Fruit fly (Drosophila melanogaster) whole organism, embryonic: ENCODE results near the gene lin-52.
A peak's percentile ranks its signal among the peaks of the same experiment; 100 is the strongest.

Source experiments
- Abd-B ChIP-seq: fragments of 200-800 bp; sonication (Bioruptor generic); optimal IDR thresholded peaks from 2 replicates; lab custom pipeline; 2018; ENCODE audit warnings: missing biosample characterization, mild to moderate bottlenecking, missing genetic modification characterization, moderate library complexity
- Aef1 ChIP-seq: fragments of 200-800 bp; sonication (Bioruptor generic); IDR thresholded peaks from 3 replicates; pipeline ENCODE4 v1.3.6; 2022; ENCODE audit warnings: missing biosample characterization, missing genetic modification characterization
- Asciz ChIP-seq: fragments of 200-800 bp; sonication (Bioruptor generic); optimal IDR thresholded peaks from 2 replicates; lab custom pipeline; 2017; ENCODE audit warnings: missing biosample characterization, mild to moderate bottlenecking, missing genetic modification characterization, missing genetic modification reagents
- CG10543 ChIP-seq: fragments of 200-800 bp; sonication (Bioruptor generic); optimal IDR thresholded peaks from 3 replicates; lab custom pipeline; 2017; ENCODE audit warnings: missing biosample characterization, mild to moderate bottlenecking, missing genetic modification characterization, moderate library complexity
- CG11696 ChIP-seq: fragments of 200-800 bp; sonication (Bioruptor generic); IDR thresholded peaks from 2 replicates; pipeline ENCODE4 v1.3.6; 2022; ENCODE audit warnings: missing biosample characterization, missing genetic modification characterization
- CG12942 ChIP-seq: fragments of 200-800 bp; sonication (Bioruptor generic); optimal IDR thresholded peaks from 3 replicates; lab custom pipeline; 2016; ENCODE audit warnings: missing biosample characterization, missing genetic modification characterization
- CG13296 ChIP-seq: fragments of 200-800 bp; sonication (Bioruptor generic); optimal IDR thresholded peaks from 3 replicates; lab custom pipeline; 2018; ENCODE audit warnings: missing biosample characterization, mild to moderate bottlenecking, missing genetic modification characterization
- CG14050 ChIP-seq: fragments of 200-800 bp; sonication (Bioruptor generic); IDR thresholded peaks from 3 replicates; pipeline ENCODE4 v1.3.6; 2022; ENCODE audit warnings: missing biosample characterization, missing genetic modification characterization
- CG15269 ChIP-seq: fragments of 200-800 bp; sonication (Bioruptor generic); optimal IDR thresholded peaks from 2 replicates; lab custom pipeline; 2018; ENCODE audit warnings: missing biosample characterization, mild to moderate bottlenecking, missing genetic modification characterization, moderate library complexity
- CG16863 ChIP-seq: fragments of 200-800 bp; sonication (Bioruptor generic); optimal IDR thresholded peaks from 3 replicates; lab custom pipeline; 2016; ENCODE audit warnings: missing biosample characterization, missing genetic modification characterization
- CG17328 ChIP-seq: fragments of 200-800 bp; sonication (Bioruptor generic); IDR thresholded peaks from 2 replicates; pipeline ENCODE4 v1.3.6; 2022; ENCODE audit warnings: missing biosample characterization, missing genetic modification characterization
- CG18764 ChIP-seq: fragments of 200-800 bp; sonication (Bioruptor generic); optimal IDR thresholded peaks from 3 replicates; lab custom pipeline; 2016; ENCODE audit warnings: missing biosample characterization, missing genetic modification characterization
- CG2712 ChIP-seq: fragments of 200-800 bp; optimal IDR thresholded peaks from 3 replicates; lab custom pipeline; 2019; ENCODE audit warnings: missing biosample characterization, mild to moderate bottlenecking, missing genetic modification characterization, moderate library complexity
- CG2889 ChIP-seq: fragments of 200-800 bp; sonication (Bioruptor generic); IDR thresholded peaks from 3 replicates; pipeline ENCODE4 v1.3.6; 2022; ENCODE audit warnings: missing biosample characterization, missing genetic modification characterization
- CG31224 ChIP-seq: fragments of 200-800 bp; sonication (Bioruptor generic); IDR thresholded peaks from 2 replicates; pipeline ENCODE4 v1.3.6; 2022; ENCODE audit warnings: missing biosample characterization, missing genetic modification characterization
- CG31365 ChIP-seq: fragments of 200-800 bp; sonication (Bioruptor generic); optimal IDR thresholded peaks from 2 replicates; lab custom pipeline; 2018; ENCODE audit warnings: missing biosample characterization, mild to moderate bottlenecking, missing genetic modification characterization
- CG3163 ChIP-seq: fragments of 200-800 bp; sonication (Bioruptor generic); optimal IDR thresholded peaks from 3 replicates; lab custom pipeline; 2016; ENCODE audit warnings: missing biosample characterization, missing genetic modification characterization
- CG3281 ChIP-seq: fragments of 200-800 bp; sonication (Bioruptor generic); optimal IDR thresholded peaks from 3 replicates; lab custom pipeline; 2017; ENCODE audit warnings: missing biosample characterization, mild to moderate bottlenecking, missing genetic modification characterization
- CG3847 ChIP-seq: fragments of 200-800 bp; sonication (Bioruptor generic); IDR thresholded peaks from 2 replicates; pipeline ENCODE4 v1.3.6; 2022; ENCODE audit warnings: missing biosample characterization, missing genetic modification characterization
- CG4820 ChIP-seq: fragments of 200-800 bp; sonication (Bioruptor generic); optimal IDR thresholded peaks from 3 replicates; lab custom pipeline; 2016; ENCODE audit warnings: missing biosample characterization, missing genetic modification characterization
- CG7786 ChIP-seq: fragments of 200-800 bp; sonication (Bioruptor generic); optimal IDR thresholded peaks from 2 replicates; lab custom pipeline; 2016; ENCODE audit warnings: missing biosample characterization, missing genetic modification characterization
- CG8089 ChIP-seq: fragments of 200-800 bp; sonication (Bioruptor generic); optimal IDR thresholded peaks from 3 replicates; lab custom pipeline; 2016; ENCODE audit warnings: missing biosample characterization, missing genetic modification characterization
- Dp ChIP-seq: fragments of 200-800 bp; sonication (Bioruptor generic); optimal IDR thresholded peaks from 2 replicates; lab custom pipeline; 2018; ENCODE audit warnings: missing biosample characterization, mild to moderate bottlenecking, missing genetic modification characterization, moderate library complexity
- E2f1 ChIP-seq: fragments of 200-800 bp; sonication (Bioruptor generic); IDR thresholded peaks from 2 replicates; pipeline ENCODE4 v1.3.6; 2022; ENCODE audit warnings: missing biosample characterization, missing genetic modification characterization
- ERR ChIP-seq: fragments of 200-800 bp; sonication (Bioruptor generic); optimal IDR thresholded peaks from 2 replicates; lab custom pipeline; 2016; ENCODE audit warnings: missing biosample characterization, missing genetic modification characterization
- Hr3 ChIP-seq: fragments of 200-800 bp; sonication (Bioruptor generic); optimal IDR thresholded peaks from 3 replicates; lab custom pipeline; 2016; ENCODE audit warnings: missing biosample characterization, missing genetic modification characterization
- MBD-R2 ChIP-seq: fragments of 200-800 bp; sonication (Bioruptor generic); IDR thresholded peaks from 2 replicates; pipeline ENCODE4 v1.3.6; 2022; ENCODE audit warnings: missing biosample characterization, missing genetic modification characterization
- NC2α ChIP-seq: fragments of 200-800 bp; sonication (Bioruptor generic); optimal IDR thresholded peaks from 2 replicates; lab custom pipeline; 2016; ENCODE audit warnings: missing biosample characterization, missing genetic modification characterization
- Nf-YB ChIP-seq: fragments of 200-800 bp; sonication (Bioruptor generic); optimal IDR thresholded peaks from 3 replicates; lab custom pipeline; 2019; ENCODE audit warnings: missing biosample characterization, mild to moderate bottlenecking, missing genetic modification characterization, moderate library complexity
- Oli ChIP-seq: fragments of 200-800 bp; sonication (Bioruptor generic); optimal IDR thresholded peaks from 2 replicates; lab custom pipeline; 2018; ENCODE audit warnings: missing biosample characterization, mild to moderate bottlenecking, missing genetic modification characterization, moderate library complexity
- Ravus ChIP-seq: fragments of 200-800 bp; sonication (Bioruptor generic); IDR thresholded peaks from 2 replicates; pipeline ENCODE4 v1.3.6; 2022; ENCODE audit warnings: missing biosample characterization, missing genetic modification characterization
- Ssrp ChIP-seq: fragments of 200-800 bp; sonication (Bioruptor generic); optimal IDR thresholded peaks from 2 replicates; lab custom pipeline; 2018; ENCODE audit warnings: missing biosample characterization, mild to moderate bottlenecking, missing genetic modification characterization, moderate library complexity
- ac ChIP-seq: fragments of 200-800 bp; sonication (Bioruptor generic); optimal IDR thresholded peaks from 3 replicates; lab custom pipeline; 2017; ENCODE audit warnings: missing biosample characterization, mild to moderate bottlenecking, missing genetic modification characterization
- ash1 ChIP-seq: fragments of 200-800 bp; sonication (Bioruptor generic); optimal IDR thresholded peaks from 2 replicates; lab custom pipeline; 2018; ENCODE audit warnings: missing biosample characterization, mild to moderate bottlenecking, missing genetic modification characterization
- crol ChIP-seq: fragments of 200-800 bp; sonication (Bioruptor generic); IDR thresholded peaks from 2 replicates; pipeline ENCODE4 v1.3.6; 2022; ENCODE audit warnings: missing biosample characterization, missing genetic modification characterization
- fu2 ChIP-seq: fragments of 200-800 bp; sonication (Bioruptor generic); optimal IDR thresholded peaks from 2 replicates; lab custom pipeline; 2016; ENCODE audit warnings: missing biosample characterization, missing genetic modification characterization
- gt ChIP-seq: fragments of 200-800 bp; sonication (Bioruptor generic); IDR thresholded peaks from 2 replicates; pipeline ENCODE4 v1.3.6; 2022; ENCODE audit warnings: missing biosample characterization, missing genetic modification characterization
- her ChIP-seq: fragments of 200-800 bp; sonication (Bioruptor generic); optimal IDR thresholded peaks from 2 replicates; lab custom pipeline; 2016; ENCODE audit warnings: missing biosample characterization, missing genetic modification characterization
- klu ChIP-seq: fragments of 200-800 bp; sonication (Bioruptor generic); IDR thresholded peaks from 2 replicates; pipeline ENCODE4 v1.3.6; 2022; ENCODE audit warnings: missing biosample characterization, missing genetic modification characterization
- lola ChIP-seq, 3 experiments: fragments of >200 bp in 2 of 3; fragments of 200-800 bp in 1 of 3; sonication (Bioruptor generic) in 1 of 3; optimal IDR thresholded peaks; 2 replicates each; lab custom pipeline; 2017 to 2019; ENCODE audit warnings: missing biosample characterization in 3 of 3, missing genetic modification characterization in 3 of 3, mild to moderate bottlenecking in 1 of 3, moderate library complexity in 1 of 3
- maf-S ChIP-seq: fragments of 200-800 bp; sonication (Bioruptor generic); optimal IDR thresholded peaks from 2 replicates; lab custom pipeline; 2016; ENCODE audit warnings: missing biosample characterization, missing genetic modification characterization
- nerfin-1 ChIP-seq: fragments of 200-800 bp; sonication (Bioruptor generic); optimal IDR thresholded peaks from 3 replicates; lab custom pipeline; 2019; ENCODE audit warnings: missing biosample characterization, mild to moderate bottlenecking, missing genetic modification characterization, moderate library complexity
- nerfin-2 ChIP-seq: fragments of 200-800 bp; sonication (Bioruptor generic); IDR thresholded peaks from 2 replicates; pipeline ENCODE4 v1.3.6; 2022; ENCODE audit warnings: missing biosample characterization, missing genetic modification characterization; ENCODE audit not compliant: partially characterized antibody
- peb ChIP-seq: fragments of 200-800 bp; sonication (Bioruptor generic); IDR thresholded peaks from 2 replicates; pipeline ENCODE4 v1.3.6; 2022; ENCODE audit warnings: missing biosample characterization, missing genetic modification characterization
- phol ChIP-seq: fragments of 200-800 bp; sonication (Bioruptor generic); optimal IDR thresholded peaks from 3 replicates; lab custom pipeline; 2018; ENCODE audit warnings: missing biosample characterization, mild to moderate bottlenecking, missing genetic modification characterization, moderate library complexity
- sna ChIP-seq: fragments of 200-800 bp; sonication (Bioruptor generic); IDR thresholded peaks from 2 replicates; pipeline ENCODE4 v1.3.6; 2022; ENCODE audit warnings: missing biosample characterization, missing genetic modification characterization; ENCODE audit not compliant: partially characterized antibody
- tin ChIP-seq: fragments of 200-800 bp; sonication (Bioruptor generic); optimal IDR thresholded peaks from 3 replicates; lab custom pipeline; 2016; ENCODE audit warnings: missing biosample characterization, missing genetic modification characterization
- tx ChIP-seq: fragments of 200-800 bp; sonication (Bioruptor generic); optimal IDR thresholded peaks from 2 replicates; lab custom pipeline; 2016; ENCODE audit warnings: missing biosample characterization, missing genetic modification characterization
- vfl ChIP-seq: fragments of 200-800 bp; sonication (Bioruptor generic); optimal IDR thresholded peaks from 2 replicates; lab custom pipeline; 2016; ENCODE audit warnings: missing biosample characterization, missing genetic modification characterization
- wdn ChIP-seq: fragments of 200-800 bp; sonication (Bioruptor generic); IDR thresholded peaks from 2 replicates; pipeline ENCODE4 v1.3.6; 2022; ENCODE audit warnings: missing biosample characterization, missing genetic modification characterization

The lin-52 gene

dm6 chrX:5783260-5784040, 28.7 kb upstream of the lin-52 start (continued):
- TF ChIP-seq wdn (no peak), CG4820 (GFP tag; lab: Kevin White, UChicago) (peak; percentile 42), fu2 (GFP tag; lab: Kevin White, UChicago) (no peak), maf-S (GFP tag; lab: Kevin White, UChicago) (no peak), ac (no peak), Dp (no peak), peb (GFP tag; lab: Robert Waterston, UW) (no peak), CG18764 (GFP tag; lab: Kevin White, UChicago) (no peak), CG3281 (GFP tag; lab: Kevin White, UChicago) (no peak), phol (tag; lab: Kevin White, UChicago) (peak; percentile 62), crol (GFP tag; lab: Robert Waterston, UW) (no peak), Asciz (GFP tag; lab: Kevin White, UChicago) (peak; percentile 54), CG2712 (tag; lab: Kevin White, UChicago) (peak; percentile 40), CG11696 (GFP tag; lab: Robert Waterston, UW) (no peak), lola (GFP tag; optimal IDR thresholded peaks at IDR 0.05; lab: Kevin White, UChicago) (peak in 1 of 3 experiments; percentile 32), CG12942 (GFP tag; lab: Kevin White, UChicago) (no peak), CG17328 (GFP tag; lab: Robert Waterston, UW) (0 out of 2 replicates have a peak, but pooled peaks have one; percentile 34), CG10543 (GFP tag; lab: Kevin White, UChicago) (no peak), CG3163 (GFP tag; lab: Kevin White, UChicago) (no peak), gt (GFP tag; lab: Robert Waterston, UW) (no peak), Abd-B (GFP tag; lab: Kevin White, UChicago) (peak; percentile 20), Ssrp (peak; percentile 62), her (GFP tag; lab: Kevin White, UChicago) (no peak), klu (GFP tag; lab: Robert Waterston, UW) (no peak), E2f1 (GFP tag; lab: Robert Waterston, UW) (no peak), tin (GFP tag; lab: Kevin White, UChicago) (peak; percentile 35), Aef1 (GFP tag; lab: Robert Waterston, UW) (no peak), CG14050 (GFP tag; lab: Robert Waterston, UW) (no peak), ERR (no peak), Hr3 (GFP tag; lab: Kevin White, UChicago) (no peak), vfl (no peak), NC2α (GFP tag; lab: Kevin White, UChicago) (no peak), CG2889 (GFP tag; lab: Robert Waterston, UW) (no peak), CG7786 (no peak), MBD-R2 (GFP tag; lab: Robert Waterston, UW) (no peak), Oli (tag; lab: Kevin White, UChicago) (peak; percentile 70), nerfin-1 (peak; percentile 20), CG8089 (no peak), Nf-YB (no peak), CG31365 (tag; lab: Kevin White, UChicago) (no peak), ash1 (GFP tag; lab: Kevin White, UChicago) (no peak), CG31224 (GFP tag; lab: Robert Waterston, UW) (no peak), sna (GFP tag; lab: Robert Waterston, UW) (no peak), tx (GFP tag; lab: Kevin White, UChicago) (no peak), CG3847 (no peak), CG13296 (GFP tag; lab: Kevin White, UChicago) (no peak), Ravus (GFP tag; lab: Robert Waterston, UW) (no peak), nerfin-2 (GFP tag; lab: Robert Waterston, UW) (no peak), CG16863 (GFP tag; lab: Kevin White, UChicago) (peak; percentile 4), CG15269 (tag; lab: Kevin White, UChicago) (peak; percentile 47)
